Worm (Caenorhabditis elegans): ENCODE data around the gene F55D10.4.

F55D10.4 gene

DNA sequence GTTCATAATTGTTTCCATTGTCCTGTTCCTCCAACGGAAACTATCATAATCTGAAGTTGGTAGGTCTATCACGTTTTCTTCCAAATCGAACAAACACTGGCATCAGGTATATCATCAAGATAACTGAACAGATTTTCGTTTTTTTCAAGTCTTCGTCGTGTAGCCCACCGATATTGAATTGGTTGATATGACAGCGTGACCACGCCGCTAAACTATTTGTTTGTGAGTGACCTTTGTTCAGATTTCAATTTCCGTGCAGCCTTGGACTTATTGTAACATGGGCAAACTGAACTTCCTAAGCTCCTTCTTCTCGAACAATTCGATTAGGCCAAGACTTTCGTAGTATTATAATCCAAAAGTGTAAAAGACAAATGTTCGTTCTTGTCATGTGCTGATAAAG, 34.9 kb downstream of the F55D10.4 start:
- TF ChIP-seq flt-1 (GFP tag; IDR thresholded peaks at IDR 0.05) (no peak), ceh-36 (tag; optimal IDR thresholded peaks at IDR 0.05) (no peak), B0310.2 (tag; optimal IDR thresholded peaks at IDR 0.05) (no peak), ama-1 (optimal IDR thresholded peaks at IDR 0.05) (no peak), pes-1 (GFP tag; IDR thresholded peaks at IDR 0.05) (no peak), hnd-1 (tag; optimal IDR thresholded peaks at IDR 0.05) (no peak), ceh-13 (GFP tag; optimal IDR thresholded peaks at IDR 0.05) (no peak)

DNA sequence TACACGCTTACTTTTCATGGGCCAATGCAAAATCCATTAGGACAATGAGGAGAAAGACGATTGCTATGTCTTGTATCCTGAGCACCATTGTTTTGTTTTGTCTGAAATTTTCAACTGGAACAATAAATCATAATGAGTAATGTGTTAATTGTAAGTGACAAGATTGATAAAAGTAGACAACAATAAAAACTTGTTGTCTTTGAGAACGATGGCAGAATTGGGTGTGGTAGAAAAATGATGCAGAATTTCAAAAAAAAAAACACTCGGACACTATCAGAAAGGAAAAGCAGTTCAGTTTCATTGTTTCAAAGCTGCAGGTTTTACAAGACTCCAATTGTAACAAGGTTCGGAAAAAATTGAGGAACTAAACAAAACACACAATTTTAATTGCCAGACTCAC, 37.8 kb downstream of the F55D10.4 start, which contains the start of gene K02G10.15:
Gene K02G10.15, minus strand, starts transcription at position 101 of the 400 bp plus-strand sequence.
- no peak for TF ChIP-seq tra-4 (tag; optimal IDR thresholded peaks at IDR 0.05)
- TF ChIP-seq hnd-1 (tag; optimal IDR thresholded peaks at IDR 0.05), result no peak
- no peak for TF ChIP-seq aly-1 (tag; optimal IDR thresholded peaks at IDR 0.05)
- no peak for TF ChIP-seq flt-1 (GFP tag; IDR thresholded peaks at IDR 0.05)
- TF ChIP-seq tbx-37 (GFP tag; conservative IDR thresholded peaks at IDR 0.05), result no peak
- no peak for TF ChIP-seq hmbx-1 (tag; optimal IDR thresholded peaks at IDR 0.05)
- TF ChIP-seq pes-1 (GFP tag; IDR thresholded peaks at IDR 0.05), result no peak
- TF ChIP-seq ets-7 (tag; optimal IDR thresholded peaks at IDR 0.05), result no peak
- no peak for TF ChIP-seq scrt-1 (GFP tag; IDR thresholded peaks at IDR 0.05)
- no peak for TF ChIP-seq sea-1 (GFP tag; conservative IDR thresholded peaks at IDR 0.05)
- TF ChIP-seq ceh-36 (tag; optimal IDR thresholded peaks at IDR 0.05), result no peak
- TF ChIP-seq B0310.2 (tag; optimal IDR thresholded peaks at IDR 0.05), result no peak
- TF ChIP-seq hmg-4 (GFP tag; optimal IDR thresholded peaks at IDR 0.05), result no peak
- TF ChIP-seq ama-1 (optimal IDR thresholded peaks at IDR 0.05), result no peak
- no peak for TF ChIP-seq ceh-13 (GFP tag; optimal IDR thresholded peaks at IDR 0.05)
- no peak for TF ChIP-seq F13C5.2 (tag; optimal IDR thresholded peaks at IDR 0.05)

- no peak for TF ChIP-seq tbx-11 (GFP tag; IDR thresholded peaks at IDR 0.05)
- TF ChIP-seq hmbx-1 (tag; optimal IDR thresholded peaks at IDR 0.05), result no peak
- no peak for TF ChIP-seq aly-1 (tag; optimal IDR thresholded peaks at IDR 0.05)
- no peak for TF ChIP-seq ama-1 (optimal IDR thresholded peaks at IDR 0.05)
- TF ChIP-seq sea-1 (GFP tag; conservative IDR thresholded peaks at IDR 0.05), result no peak
- TF ChIP-seq B0310.2 (tag; optimal IDR thresholded peaks at IDR 0.05), result no peak
- no peak for TF ChIP-seq ets-7 (tag; optimal IDR thresholded peaks at IDR 0.05)
- TF ChIP-seq pes-1 (GFP tag; IDR thresholded peaks at IDR 0.05), result no peak
- no peak for TF ChIP-seq scrt-1 (GFP tag; IDR thresholded peaks at IDR 0.05)
- no peak for TF ChIP-seq ceh-13 (GFP tag; optimal IDR thresholded peaks at IDR 0.05)
- no peak for TF ChIP-seq F13C5.2 (tag; optimal IDR thresholded peaks at IDR 0.05)
- TF ChIP-seq tra-4 (tag; optimal IDR thresholded peaks at IDR 0.05), result no peak
- no peak for TF ChIP-seq hnd-1 (tag; optimal IDR thresholded peaks at IDR 0.05)
- no peak for TF ChIP-seq tbx-37 (GFP tag; conservative IDR thresholded peaks at IDR 0.05)
- no peak for TF ChIP-seq hmg-4 (GFP tag; optimal IDR thresholded peaks at IDR 0.05)
- no peak for TF ChIP-seq ceh-36 (tag; optimal IDR thresholded peaks at IDR 0.05)
- TF ChIP-seq flt-1 (GFP tag; IDR thresholded peaks at IDR 0.05), result no peak
Measured at ce11 chrX:4678029-4678428, 42.4 kb downstream of the F55D10.4 start, which contains the start of gene flp-11. flp-11 (minus strand) TSS chrX:4678129.

ce11 chrX:4676702-4677101, 43.8 kb downstream of the F55D10.4 start:
- TF ChIP-seq tbx-11 (GFP tag; IDR thresholded peaks at IDR 0.05), result no peak

ce11 chrX:4673165-4673756, 47.2 kb downstream of the F55D10.4 start, which contains the start of gene tmem-135:
tmem-135 (plus strand) TSS chrX:4673706.
- TF ChIP-seq scrt-1 (GFP tag; IDR thresholded peaks at IDR 0.05) (no peak), sea-1 (GFP tag; conservative IDR thresholded peaks at IDR 0.05) (no peak), tra-4 (tag; optimal IDR thresholded peaks at IDR 0.05) (no peak), hnd-1 (tag; optimal IDR thresholded peaks at IDR 0.05) (no peak), aly-1 (tag; optimal IDR thresholded peaks at IDR 0.05) (no peak), pes-1 (GFP tag; IDR thresholded peaks at IDR 0.05) (no peak), flt-1 (GFP tag; IDR thresholded peaks at IDR 0.05) (no peak), B0310.2 (tag; optimal IDR thresholded peaks at IDR 0.05) (no peak), tbx-37 (GFP tag; conservative IDR thresholded peaks at IDR 0.05) (no peak), ceh-13 (GFP tag; optimal IDR thresholded peaks at IDR 0.05) (no peak), F13C5.2 (tag; optimal IDR thresholded peaks at IDR 0.05) (no peak), ets-7 (tag; optimal IDR thresholded peaks at IDR 0.05) (no peak), ceh-36 (tag; optimal IDR thresholded peaks at IDR 0.05) (no peak), tbx-11 (GFP tag; IDR thresholded peaks at IDR 0.05) (no peak), hmg-4 (GFP tag; optimal IDR thresholded peaks at IDR 0.05) (no peak), ama-1 (optimal IDR thresholded peaks at IDR 0.05) (no peak), hmbx-1 (tag; optimal IDR thresholded peaks at IDR 0.05) (no peak)

ce11 chrX:4671837-4672236, 48.6 kb downstream of the F55D10.4 start:
- TF ChIP-seq B0310.2 (tag; optimal IDR thresholded peaks at IDR 0.05) (no peak), sea-1 (GFP tag; conservative IDR thresholded peaks at IDR 0.05) (no peak), ceh-13 (GFP tag; optimal IDR thresholded peaks at IDR 0.05) (no peak), hmbx-1 (tag; optimal IDR thresholded peaks at IDR 0.05) (no peak), scrt-1 (GFP tag; IDR thresholded peaks at IDR 0.05) (no peak), aly-1 (tag; optimal IDR thresholded peaks at IDR 0.05) (no peak)

DNA sequence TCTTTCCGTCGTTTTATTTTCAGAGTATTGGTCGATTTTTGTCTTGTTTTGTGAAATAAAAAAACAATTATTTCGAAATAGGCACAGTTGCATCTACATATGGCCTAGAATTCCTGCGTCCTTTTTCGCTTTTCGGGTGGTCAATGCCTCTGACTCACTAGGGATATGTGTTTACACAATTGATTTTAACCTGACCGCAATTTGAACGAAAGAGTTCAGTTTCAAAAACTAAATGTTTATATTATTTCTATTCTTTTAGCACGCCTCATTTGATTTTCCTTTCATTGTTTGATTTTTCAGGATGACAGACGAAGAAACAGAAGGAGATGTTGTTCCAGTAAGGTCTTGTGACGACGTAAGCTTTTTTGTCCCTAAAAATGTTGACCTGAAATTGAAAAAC, 52.7 kb downstream of the F55D10.4 start, which contains the start of gene mfsd-12:
Gene mfsd-12, plus strand, starts transcription at position 301 of the 400 bp plus-strand sequence.
- TF ChIP-seq ceh-13 (GFP tag; optimal IDR thresholded peaks at IDR 0.05), result no peak
- TF ChIP-seq hnd-1 (tag; optimal IDR thresholded peaks at IDR 0.05), result no peak
- TF ChIP-seq hmg-4 (GFP tag; optimal IDR thresholded peaks at IDR 0.05), result no peak
- TF ChIP-seq sea-1 (GFP tag; conservative IDR thresholded peaks at IDR 0.05), result no peak
- no peak for TF ChIP-seq scrt-1 (GFP tag; IDR thresholded peaks at IDR 0.05)
- TF ChIP-seq F13C5.2 (tag; optimal IDR thresholded peaks at IDR 0.05), result no peak
- TF ChIP-seq ama-1 (optimal IDR thresholded peaks at IDR 0.05), result no peak
- no peak for TF ChIP-seq pes-1 (GFP tag; IDR thresholded peaks at IDR 0.05)
